Fruit fly (Drosophila melanogaster): Measurements from ENCODE around the gene DCX-EMAP.

- TF ChIP-seq mam (GFP tag; optimal IDR thresholded peaks at IDR 0.05) (no peak), HLH54F (GFP tag; optimal IDR thresholded peaks at IDR 0.05) (no peak)
Observed at dm6 chr3L:14986340-14986916, 82.8 kb downstream of the DCX-EMAP start.
